Fruit fly (Drosophila melanogaster): ENCODE results near the gene Cp15.

The Cp15 gene

dm6 chr3L:8749676-8750654 lies 21.7 kb downstream of the Cp15 start, which contains the start of gene CG13306 (continued):
- TF ChIP-seq Gsc (GFP tag; IDR thresholded peaks at IDR 0.05), result no peak
- TF ChIP-seq nom (GFP tag; optimal IDR thresholded peaks at IDR 0.05), result no peak
- TF ChIP-seq ara (GFP tag; IDR thresholded peaks at IDR 0.05), result no peak
- TF ChIP-seq tx (GFP tag; optimal IDR thresholded peaks at IDR 0.05), result no peak
- TF ChIP-seq CG18599 (GFP tag; optimal IDR thresholded peaks at IDR 0.05), result no peak
- peak; percentile 50 for TF ChIP-seq sens (GFP tag)
- TF ChIP-seq HmgZ (tag; optimal IDR thresholded peaks at IDR 0.05), result no peak
- no peak for TF ChIP-seq CG10565 (GFP tag; optimal IDR thresholded peaks at IDR 0.05)
- no peak for TF ChIP-seq PHDP (tag; optimal IDR thresholded peaks at IDR 0.05)
- TF ChIP-seq Sry-δ (GFP tag; optimal IDR thresholded peaks at IDR 0.05), result no peak
- no peak for TF ChIP-seq CG17829 (tag; optimal IDR thresholded peaks at IDR 0.05)
- no peak for TF ChIP-seq Myb (GFP tag; optimal IDR thresholded peaks at IDR 0.05)
- no peak for TF ChIP-seq Doc2 (GFP tag; IDR thresholded peaks at IDR 0.05)
- no peak for TF ChIP-seq dpn (GFP tag; optimal IDR thresholded peaks at IDR 0.05)
- TF ChIP-seq CG10654 (GFP tag; optimal IDR thresholded peaks at IDR 0.05), result no peak
- no peak for TF ChIP-seq gsb-n (tag; optimal IDR thresholded peaks at IDR 0.05)
- no peak for TF ChIP-seq HLH54F (GFP tag; optimal IDR thresholded peaks at IDR 0.05)
- peak; percentile 44; the same call in 1 of the 2 replicates for TF ChIP-seq sob (GFP tag; IDR thresholded peaks at IDR 0.05)
- no peak for TF ChIP-seq CG7963 (GFP tag; IDR thresholded peaks at IDR 0.05; ENCODE audit: partially characterized antibody)
- TF ChIP-seq D19B (GFP tag; optimal IDR thresholded peaks at IDR 0.05), result no peak
- TF ChIP-seq CG42726 (GFP tag; IDR thresholded peaks at IDR 0.05; ENCODE audit: partially characterized antibody), result no peak
- no peak for TF ChIP-seq grau (tag; optimal IDR thresholded peaks at IDR 0.05)
- TF ChIP-seq CG6272 (GFP tag; IDR thresholded peaks at IDR 0.05), result no peak
- no peak for TF ChIP-seq CG6854 (GFP tag; optimal IDR thresholded peaks at IDR 0.05)
- no peak for TF ChIP-seq CG12155 (GFP tag; optimal IDR thresholded peaks at IDR 0.05)
- 0 out of 2 replicates have a peak, but pooled peaks have one; percentile 27 for TF ChIP-seq Ptx1 (GFP tag; IDR thresholded peaks at IDR 0.05)
- no peak for TF ChIP-seq CG14050 (GFP tag; IDR thresholded peaks at IDR 0.05)
- peak; percentile 61 for TF ChIP-seq slbo (GFP tag; IDR thresholded peaks at IDR 0.05)
- no peak for TF ChIP-seq twi (tag; optimal IDR thresholded peaks at IDR 0.05)
- TF ChIP-seq cato (GFP tag; optimal IDR thresholded peaks at IDR 0.05; ENCODE audit: borderline replicate concordance), result no peak
- TF ChIP-seq HHEX (GFP tag; optimal IDR thresholded peaks at IDR 0.05), result no peak
- no peak for TF ChIP-seq CG14860 (GFP tag; IDR thresholded peaks at IDR 0.05; ENCODE audit: partially characterized antibody)
- 0 out of 3 replicates have a peak, but pooled peaks have one; percentile 28 for TF ChIP-seq Aef1 (GFP tag; IDR thresholded peaks at IDR 0.05)
- no peak for TF ChIP-seq sna (GFP tag; IDR thresholded peaks at IDR 0.05; ENCODE audit: partially characterized antibody)
- no peak for TF ChIP-seq CG13624 (GFP tag; optimal IDR thresholded peaks at IDR 0.05)
- TF ChIP-seq CG6689 (GFP tag; IDR thresholded peaks at IDR 0.05), result 0 out of 2 replicates have a peak, but pooled peaks have one; percentile 10
- TF ChIP-seq hbn (GFP tag; IDR thresholded peaks at IDR 0.05; ENCODE audit: partially characterized antibody), result no peak
- TF ChIP-seq schlank (tag; optimal IDR thresholded peaks at IDR 0.05), result no peak
- no peak for TF ChIP-seq CG32767 (GFP tag; IDR thresholded peaks at IDR 0.05)
- TF ChIP-seq CG3995 (GFP tag; optimal IDR thresholded peaks at IDR 0.05), result no peak
- TF ChIP-seq CG33557 (GFP tag; optimal IDR thresholded peaks at IDR 0.05), result no peak
- TF ChIP-seq Awh (GFP tag; IDR thresholded peaks at IDR 0.05), result no peak
- no peak for TF ChIP-seq NC2β (GFP tag; optimal IDR thresholded peaks at IDR 0.05)
- no peak for TF ChIP-seq CHES-1-like (GFP tag; optimal IDR thresholded peaks at IDR 0.05)
- no peak for TF ChIP-seq CG30431 (GFP tag; optimal IDR thresholded peaks at IDR 0.05)
- no peak for TF ChIP-seq CG3407 (GFP tag; optimal IDR thresholded peaks at IDR 0.05)
- no peak for TF ChIP-seq Hmx (GFP tag; optimal IDR thresholded peaks at IDR 0.05)
- TF ChIP-seq CG18262 (tag; optimal IDR thresholded peaks at IDR 0.05), result no peak
- peak; percentile 32; the same call in 1 of the 2 replicates for TF ChIP-seq HLH3B (GFP tag; IDR thresholded peaks at IDR 0.05)

All from whole organism, embryonic.